Worm (Caenorhabditis elegans): Measurements from ENCODE around the gene K09C4.2.

DNA sequence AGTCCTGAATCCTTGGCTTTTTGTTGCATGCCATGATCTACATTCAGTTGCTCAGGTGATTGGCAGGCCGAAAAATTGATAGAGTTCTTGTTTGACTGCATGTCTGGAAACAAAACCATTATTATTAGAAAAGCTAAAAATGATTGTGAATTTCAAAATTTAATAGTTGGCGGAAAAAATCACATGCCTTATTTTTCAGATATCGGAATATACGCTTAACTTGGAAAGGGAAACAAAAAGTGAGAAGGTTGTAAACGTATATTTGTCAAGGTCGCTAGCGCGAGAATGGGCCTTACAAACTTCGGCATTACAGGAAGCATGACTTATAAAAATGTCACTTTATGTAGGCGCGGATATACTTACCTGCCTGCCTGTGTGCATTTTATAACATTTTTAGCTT lies 24.6 kb upstream of the K09C4.2 start, which contains the start of gene K09C4.9:
- no peak for TF ChIP-seq ama-1 (optimal IDR thresholded peaks at IDR 0.05)
- no peak for TF ChIP-seq ceh-13 (GFP tag; optimal IDR thresholded peaks at IDR 0.05)
- TF ChIP-seq F13C5.2 (tag; optimal IDR thresholded peaks at IDR 0.05): no peak

All from whole organism, early embryonic.